Worm (Caenorhabditis elegans) whole organism, L2 larva: ENCODE data around the gene mpst-2.

Source experiments
- ama-1 ChIP-seq: fragments of 150-350 bp; optimal IDR thresholded peaks from 2 replicates; lab custom pipeline; 2018; ENCODE audit warnings: inconsistent platforms
- nhr-237 ChIP-seq: fragments of 150-350 bp; optimal IDR thresholded peaks from 2 replicates; lab custom pipeline; 2014; ENCODE audit warnings: missing biosample characterization, missing genetic modification characterization
- unc-62 ChIP-seq: fragments of 150-350 bp; optimal IDR thresholded peaks from 2 replicates; lab custom pipeline; 2014; ENCODE audit warnings: missing biosample characterization, missing genetic modification reagents, missing genetic modification characterization
- ztf-11 ChIP-seq: sonication (generic microtip); optimal IDR thresholded peaks from 2 replicates; lab custom pipeline; 2017; ENCODE audit warnings: missing biosample characterization, missing genetic modification characterization

DNA sequence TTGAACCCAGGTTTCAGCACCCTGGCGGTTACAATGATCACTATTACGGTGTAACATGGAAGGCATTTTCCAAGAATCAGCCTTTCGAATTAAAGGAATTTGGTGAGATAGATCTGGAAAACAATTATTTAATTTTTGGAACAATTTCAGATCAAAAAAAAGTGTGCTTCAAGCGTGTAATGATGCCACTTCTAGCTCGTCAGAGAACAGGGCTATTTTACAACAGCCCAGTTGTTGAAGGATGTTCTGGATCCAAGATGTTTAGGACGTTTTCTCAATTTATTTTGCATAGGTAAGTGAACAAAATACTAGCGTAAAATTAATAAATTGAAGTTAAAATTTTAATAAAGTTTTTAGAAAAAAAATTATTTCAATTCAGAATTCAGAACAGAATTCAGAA is 7.7 kb upstream of the mpst-2 start:
- TF ChIP-seq unc-62 (no peak), ztf-11 (tag; lab: Kevin White, UChicago) (no peak), ama-1 (lab: Kevin White, UChicago) (no peak), nhr-237 (tag; lab: Kevin White, UChicago) (no peak)
